Worm (Caenorhabditis elegans): ENCODE measurements around the gene tbb-2.

- TF ChIP-seq flt-1 (GFP tag; IDR thresholded peaks at IDR 0.05), result no peak
- TF ChIP-seq med-1 (GFP tag; optimal IDR thresholded peaks at IDR 0.05; ENCODE audit: insufficient read depth), result no peak
- TF ChIP-seq klf-2 (GFP tag; conservative IDR thresholded peaks at IDR 0.05), result no peak
These were observed 19.9 kb upstream of the tbb-2 start for ce11 chrIII:4037332-4037731.

Measured in whole organism, midembryonic.